Worm (Caenorhabditis elegans) whole organism, L1 larva: ENCODE results near the gene acbp-6.

Experiments
- ceh-82 ChIP-seq, 3 experiments: fragments of 150-350 bp in 1 of 3; sonication (generic microtip) in 2 of 3; optimal IDR thresholded peaks; 2 replicates each; lab custom pipeline; 2014 to 2017; ENCODE audit warnings: missing biosample characterization in 3 of 3, missing genetic modification characterization in 3 of 3
- snu-23 ChIP-seq: sonication (generic microtip); optimal IDR thresholded peaks from 2 replicates; lab custom pipeline; 2016; ENCODE audit warnings: missing genetic modification characterization, missing compliant biosample characterization

- no peak for TF ChIP-seq snu-23
- no peak for TF ChIP-seq ceh-82 (tag; optimal IDR thresholded peaks at IDR 0.05; lab: Kevin White, UChicago)
These were observed 18.7 kb downstream of the acbp-6 start for ce11 chrII:11954811-11955210.
